Fruit fly (Drosophila melanogaster) whole organism, embryonic: Measurements from ENCODE around the gene Nadsyn.

Experiments used
- CG10543 ChIP-seq: fragments of 200-800 bp; sonication (Bioruptor generic); optimal IDR thresholded peaks from 3 replicates; lab custom pipeline; 2017; ENCODE audit warnings: missing biosample characterization, mild to moderate bottlenecking, missing genetic modification characterization, moderate library complexity
- CG13123 ChIP-seq: fragments of 200-800 bp; sonication (Bioruptor generic); optimal IDR thresholded peaks from 2 replicates; lab custom pipeline; 2016; ENCODE audit warnings: missing biosample characterization, missing genetic modification characterization
- CG15269 ChIP-seq: fragments of 200-800 bp; sonication (Bioruptor generic); optimal IDR thresholded peaks from 2 replicates; lab custom pipeline; 2018; ENCODE audit warnings: missing biosample characterization, mild to moderate bottlenecking, missing genetic modification characterization, moderate library complexity
- CG15479 ChIP-seq: fragments of 200-800 bp; sonication (Bioruptor generic); optimal IDR thresholded peaks from 3 replicates; lab custom pipeline; 2019; ENCODE audit warnings: missing biosample characterization, mild to moderate bottlenecking, missing genetic modification characterization, moderate library complexity
- CG15696 ChIP-seq: fragments of 200-800 bp; sonication (Bioruptor generic); optimal IDR thresholded peaks from 2 replicates; lab custom pipeline; 2019; ENCODE audit warnings: missing biosample characterization, mild to moderate bottlenecking, missing genetic modification characterization, moderate library complexity
- CG16863 ChIP-seq: fragments of 200-800 bp; sonication (Bioruptor generic); optimal IDR thresholded peaks from 3 replicates; lab custom pipeline; 2016; ENCODE audit warnings: missing biosample characterization, missing genetic modification characterization
- CG17612 ChIP-seq: fragments of 200-800 bp; sonication (Bioruptor generic); IDR thresholded peaks from 2 replicates; pipeline ENCODE4 v1.3.6; 2022; ENCODE audit warnings: missing biosample characterization, missing genetic modification characterization
- CG2199 ChIP-seq: fragments of 200-800 bp; sonication (Bioruptor generic); IDR thresholded peaks from 3 replicates; pipeline ENCODE4 v1.3.6; 2022; ENCODE audit warnings: missing biosample characterization, missing genetic modification characterization
- CG2712 ChIP-seq: fragments of 200-800 bp; optimal IDR thresholded peaks from 3 replicates; lab custom pipeline; 2019; ENCODE audit warnings: missing biosample characterization, mild to moderate bottlenecking, missing genetic modification characterization, moderate library complexity
- CG2889 ChIP-seq: fragments of 200-800 bp; sonication (Bioruptor generic); IDR thresholded peaks from 3 replicates; pipeline ENCODE4 v1.3.6; 2022; ENCODE audit warnings: missing biosample characterization, missing genetic modification characterization
- CG30020 ChIP-seq: fragments of 200-800 bp; optimal IDR thresholded peaks from 2 replicates; lab custom pipeline; 2019; ENCODE audit warnings: missing biosample characterization, mild to moderate bottlenecking, missing genetic modification characterization, moderate library complexity
- CG32772 ChIP-seq: fragments of 200-800 bp; sonication (Bioruptor generic); IDR thresholded peaks from 2 replicates; pipeline ENCODE4 v1.3.6; 2022; ENCODE audit warnings: missing biosample characterization, missing genetic modification characterization
- CG33213 ChIP-seq: fragments of 200-800 bp; sonication (Bioruptor generic); optimal IDR thresholded peaks from 3 replicates; lab custom pipeline; 2016; ENCODE audit warnings: missing biosample characterization, missing genetic modification characterization
- CG33557 ChIP-seq: fragments of 200-800 bp; sonication (Bioruptor generic); optimal IDR thresholded peaks from 2 replicates; lab custom pipeline; 2019; ENCODE audit warnings: missing biosample characterization, mild to moderate bottlenecking, missing genetic modification characterization, moderate library complexity
- CG4707 ChIP-seq: fragments of 200-800 bp; sonication (Bioruptor generic); optimal IDR thresholded peaks from 2 replicates; lab custom pipeline; 2018; ENCODE audit warnings: missing biosample characterization, mild to moderate bottlenecking, missing genetic modification characterization, moderate library complexity
- CG5180 ChIP-seq: fragments of 200-800 bp; sonication (Bioruptor generic); optimal IDR thresholded peaks from 3 replicates; lab custom pipeline; 2017; ENCODE audit warnings: missing biosample characterization, missing genetic modification characterization, mild to moderate bottlenecking, moderate library complexity, missing genetic modification reagents
- CG5245 ChIP-seq: fragments of 200-800 bp; sonication (Bioruptor generic); optimal IDR thresholded peaks from 3 replicates; lab custom pipeline; 2016; ENCODE audit warnings: missing biosample characterization, missing genetic modification characterization
- CG7271 ChIP-seq: fragments of 200-800 bp; sonication (Bioruptor generic); optimal IDR thresholded peaks from 2 replicates; lab custom pipeline; 2018; ENCODE audit warnings: missing biosample characterization, mild to moderate bottlenecking, missing genetic modification characterization, moderate library complexity
- CG8478 ChIP-seq: fragments of >200 bp; optimal IDR thresholded peaks from 2 replicates; lab custom pipeline; 2018
- Drgx ChIP-seq: fragments of 200-800 bp; sonication (Bioruptor generic); IDR thresholded peaks from 2 replicates; pipeline ENCODE4 v1.3.6; 2022; ENCODE audit warnings: missing biosample characterization, missing genetic modification characterization
- Fer1 ChIP-seq: fragments of 200-800 bp; sonication (Bioruptor generic); optimal IDR thresholded peaks from 2 replicates; lab custom pipeline; 2017; ENCODE audit warnings: missing biosample characterization, mild to moderate bottlenecking, missing genetic modification characterization
- H2.0 ChIP-seq: fragments of 200-800 bp; sonication (Bioruptor generic); IDR thresholded peaks from 2 replicates; pipeline ENCODE4 v1.3.6; 2022; ENCODE audit warnings: missing biosample characterization, missing genetic modification characterization
- Kr ChIP-seq: fragments of 200-800 bp; sonication (Bioruptor generic); optimal IDR thresholded peaks from 2 replicates; lab custom pipeline; 2017; ENCODE audit warnings: missing biosample characterization, mild to moderate bottlenecking, missing genetic modification characterization
- Max ChIP-seq: fragments of 200-800 bp; sonication (Bioruptor generic); optimal IDR thresholded peaks from 2 replicates; lab custom pipeline; 2016; ENCODE audit warnings: missing biosample characterization, mild to moderate bottlenecking, missing genetic modification characterization
- Oli ChIP-seq: fragments of 200-800 bp; sonication (Bioruptor generic); optimal IDR thresholded peaks from 2 replicates; lab custom pipeline; 2018; ENCODE audit warnings: missing biosample characterization, mild to moderate bottlenecking, missing genetic modification characterization, moderate library complexity
- Pdp1 ChIP-seq, 2 experiments: fragments of 200-800 bp; sonication (Bioruptor generic); optimal IDR thresholded peaks; 3 replicates each; lab custom pipeline; 2016; ENCODE audit warnings: missing biosample characterization in 2 of 2, missing genetic modification characterization in 2 of 2, mild to moderate bottlenecking in 1 of 2, moderate library complexity in 1 of 2
- Rfx ChIP-seq: fragments of 200-800 bp; sonication (Bioruptor generic); IDR thresholded peaks from 2 replicates; pipeline ENCODE4 v1.3.6; 2022; ENCODE audit warnings: missing biosample characterization, missing genetic modification characterization
- Rx ChIP-seq: fragments of 200-800 bp; sonication (Bioruptor generic); IDR thresholded peaks from 2 replicates; pipeline ENCODE4 v1.3.6; 2022; ENCODE audit warnings: missing biosample characterization, missing genetic modification characterization
- Trl ChIP-seq, 3 experiments: fragments of >200 bp in 2 of 3; fragments of 200-800 bp in 1 of 3; sonication (Bioruptor generic) in 1 of 3; optimal IDR thresholded peaks; 2 replicates in 1 of 3; 3 replicates in 2 of 3; lab custom pipeline; 2016 to 2017; ENCODE audit warnings: missing biosample characterization in 1 of 3, missing genetic modification characterization in 1 of 3
- YL-1 ChIP-seq: fragments of 200-800 bp; sonication (Bioruptor generic); optimal IDR thresholded peaks from 3 replicates; lab custom pipeline; 2017; ENCODE audit warnings: missing biosample characterization, mild to moderate bottlenecking, missing genetic modification characterization
- ac ChIP-seq: fragments of 200-800 bp; sonication (Bioruptor generic); optimal IDR thresholded peaks from 3 replicates; lab custom pipeline; 2017; ENCODE audit warnings: missing biosample characterization, mild to moderate bottlenecking, missing genetic modification characterization
- bbx ChIP-seq: fragments of 200-800 bp; sonication (Bioruptor generic); IDR thresholded peaks from 2 replicates; pipeline ENCODE4 v1.3.6; 2022; ENCODE audit warnings: missing biosample characterization, missing genetic modification characterization; ENCODE audit not compliant: partially characterized antibody
- bcd ChIP-seq: fragments of 200-800 bp; sonication (Bioruptor generic); optimal IDR thresholded peaks from 2 replicates; lab custom pipeline; 2017; ENCODE audit warnings: missing biosample characterization, mild to moderate bottlenecking, missing genetic modification characterization
- cad ChIP-seq: fragments of >200 bp; optimal IDR thresholded peaks from 2 replicates; lab custom pipeline; 2017; ENCODE audit warnings: missing biosample characterization, missing genetic modification characterization
- cato ChIP-seq: fragments of 200-800 bp; sonication (Bioruptor generic); optimal IDR thresholded peaks from 2 replicates; lab custom pipeline; 2016; ENCODE audit warnings: missing biosample characterization, missing genetic modification characterization, borderline replicate concordance
- dmrt99B ChIP-seq: fragments of 200-800 bp; sonication (Bioruptor generic); optimal IDR thresholded peaks from 2 replicates; lab custom pipeline; 2018; ENCODE audit warnings: missing biosample characterization, mild to moderate bottlenecking, missing genetic modification characterization, moderate library complexity
- en ChIP-seq: fragments of 200-800 bp; sonication (Bioruptor generic); optimal IDR thresholded peaks from 2 replicates; lab custom pipeline; 2016; ENCODE audit warnings: missing biosample characterization, missing genetic modification characterization
- fd96Cb ChIP-seq: fragments of 200-800 bp; sonication (Bioruptor generic); optimal IDR thresholded peaks from 2 replicates; lab custom pipeline; 2018; ENCODE audit warnings: missing biosample characterization, mild to moderate bottlenecking, missing genetic modification characterization, moderate library complexity
- grau ChIP-seq: fragments of 200-800 bp; optimal IDR thresholded peaks from 3 replicates; lab custom pipeline; 2019; ENCODE audit warnings: missing biosample characterization, mild to moderate bottlenecking, missing genetic modification characterization, moderate library complexity
- her ChIP-seq: fragments of 200-800 bp; sonication (Bioruptor generic); optimal IDR thresholded peaks from 2 replicates; lab custom pipeline; 2016; ENCODE audit warnings: missing biosample characterization, missing genetic modification characterization
- sens ChIP-seq: fragments of 200-800 bp; sonication (Bioruptor generic); peaks from one replicate; lab custom pipeline; 2016; ENCODE audit warnings: missing biosample characterization, missing genetic modification characterization
- so ChIP-seq: fragments of 200-800 bp; sonication (Bioruptor generic); IDR thresholded peaks from 3 replicates; pipeline ENCODE4 v1.3.6; 2022; ENCODE audit warnings: missing biosample characterization, missing genetic modification characterization
- stwl ChIP-seq: fragments of 200-800 bp; sonication (Bioruptor generic); optimal IDR thresholded peaks from 3 replicates; lab custom pipeline; 2018; ENCODE audit warnings: missing biosample characterization, mild to moderate bottlenecking, missing genetic modification characterization, moderate library complexity
- tll ChIP-seq, 2 experiments: fragments of 200-800 bp in 1 of 2; fragments of >200 bp in 1 of 2; sonication (Bioruptor generic) in 1 of 2; optimal IDR thresholded peaks; 2 replicates each; lab custom pipeline; 2017 to 2019; ENCODE audit warnings: missing biosample characterization in 2 of 2, missing genetic modification characterization in 2 of 2, mild to moderate bottlenecking in 1 of 2, moderate library complexity in 1 of 2
- wdn ChIP-seq: fragments of 200-800 bp; sonication (Bioruptor generic); IDR thresholded peaks from 2 replicates; pipeline ENCODE4 v1.3.6; 2022; ENCODE audit warnings: missing biosample characterization, missing genetic modification characterization
- yki ChIP-seq: fragments of >200 bp; optimal IDR thresholded peaks from 3 replicates; lab custom pipeline; 2018
- z ChIP-seq: fragments of 200-800 bp; sonication (Bioruptor generic); IDR thresholded peaks from 3 replicates; pipeline ENCODE4 v1.3.6; 2022; ENCODE audit warnings: missing biosample characterization, missing genetic modification characterization

The Nadsyn gene

dm6 chrX:13747635-13748467 is 29.8 kb upstream of the Nadsyn start (continued):
- TF ChIP-seq CG2199 (no peak), CG5180 (GFP tag; lab: Kevin White, UChicago) (no peak), CG7271 (tag; lab: Kevin White, UChicago) (no peak), z (GFP tag; lab: Robert Waterston, UW) (no peak), CG16863 (GFP tag; lab: Kevin White, UChicago) (no peak), so (0 out of 3 replicates have a peak, but pooled peaks have one; percentile 23)

- TF ChIP-seq Trl (optimal IDR thresholded peaks at IDR 0.05; lab: Kevin White, UChicago) (peak; percentile 75 to 86), Trl (GFP tag; optimal IDR thresholded peaks at IDR 0.05; lab: Kevin White, UChicago) (no peak), wdn (GFP tag; lab: Robert Waterston, UW) (no peak), sens (GFP tag; lab: Kevin White, UChicago) (peak; percentile 47), Drgx (peak; percentile 62), CG2199 (0 out of 3 replicates have a peak, but pooled peaks have one; percentile 8), Rx (GFP tag; lab: Robert Waterston, UW) (no peak), Kr (GFP tag; lab: Kevin White, UChicago) (peak; percentile 17), CG15479 (peak; percentile 72), Max (GFP tag; lab: Kevin White, UChicago) (no peak), Pdp1 (GFP tag; optimal IDR thresholded peaks at IDR 0.05; lab: Kevin White, UChicago) (peak in 1 of 2 experiments; percentile 69), CG15269 (tag; lab: Kevin White, UChicago) (no peak), dmrt99B (tag; lab: Kevin White, UChicago) (no peak), cad (peak; percentile 8), grau (tag; lab: Kevin White, UChicago) (no peak), yki (lab: Kevin White, UChicago) (peak; percentile 60)
These were observed 29.0 kb upstream of the Nadsyn start for dm6 chrX:13747052-13747451.

- TF ChIP-seq CG2889 (GFP tag; lab: Robert Waterston, UW) (no peak), Fer1 (GFP tag; lab: Kevin White, UChicago) (no peak), CG30020 (tag; lab: Kevin White, UChicago) (peak; percentile 33), CG4707 (no peak), CG32772 (no peak), CG2712 (tag; lab: Kevin White, UChicago) (peak; percentile 12), CG15696 (tag; lab: Kevin White, UChicago) (no peak), her (GFP tag; lab: Kevin White, UChicago) (no peak), bbx (GFP tag; lab: Robert Waterston, UW) (peak; percentile 43; the same call in 1 of the 2 replicates), en (no peak), bcd (GFP tag; lab: Kevin White, UChicago) (no peak), Rfx (GFP tag; lab: Robert Waterston, UW) (0 out of 2 replicates have a peak, but pooled peaks have one; percentile 18), ac (GFP tag; lab: Kevin White, UChicago) (no peak), CG10543 (GFP tag; lab: Kevin White, UChicago) (no peak), CG17612 (GFP tag; lab: Robert Waterston, UW) (no peak), tll (GFP tag; optimal IDR thresholded peaks at IDR 0.05; lab: Kevin White, UChicago) (no peak), Oli (tag; lab: Kevin White, UChicago) (no peak), fd96Cb (tag; lab: Kevin White, UChicago) (no peak), H2.0 (no peak), CG33213 (GFP tag; lab: Kevin White, UChicago) (peak; percentile 39), CG13123 (no peak), stwl (peak; percentile 66), cato (GFP tag; lab: Kevin White, UChicago) (no peak), CG8478 (no peak), CG33557 (GFP tag; lab: Kevin White, UChicago) (no peak), CG5245 (GFP tag; lab: Kevin White, UChicago) (no peak), YL-1 (GFP tag; lab: Kevin White, UChicago) (peak; percentile 79)
These were observed 26.5 kb upstream of the Nadsyn start, which contains the start of gene Grip91 for dm6 chrX:13744599-13745052. Gene Grip91 (minus strand): TSS chrX:13744683.
